Fruit fly (Drosophila melanogaster) whole organism, adult: ENCODE results near the gene Ir100a.

Experiments used
- CG11617 ChIP-seq: fragments of 200-800 bp; sonication (Bioruptor generic); optimal IDR thresholded peaks from 2 replicates; lab custom pipeline; 2017; ENCODE audit warnings: mild to moderate bottlenecking, missing biosample characterization, missing genetic modification reagents, missing genetic modification characterization
- CG12768 ChIP-seq: fragments of 200-800 bp; sonication (Bioruptor generic); optimal IDR thresholded peaks from 2 replicates; lab custom pipeline; 2017; ENCODE audit warnings: missing biosample characterization, missing genetic modification characterization, mild to moderate bottlenecking, moderate library complexity, missing genetic modification reagents
- CG14711 ChIP-seq: fragments of 200-800 bp; sonication (Bioruptor generic); optimal IDR thresholded peaks from 2 replicates; lab custom pipeline; 2018; ENCODE audit warnings: missing biosample characterization, mild to moderate bottlenecking, missing genetic modification characterization, moderate library complexity
- CG1620 ChIP-seq: fragments of 200-800 bp; sonication (Bioruptor generic); optimal IDR thresholded peaks from 2 replicates; lab custom pipeline; 2016; ENCODE audit warnings: missing biosample characterization, missing genetic modification characterization
- CG33017 ChIP-seq: fragments of 200-800 bp; sonication (Bioruptor generic); optimal IDR thresholded peaks from 2 replicates; lab custom pipeline; 2018; ENCODE audit warnings: missing biosample characterization, mild to moderate bottlenecking, missing genetic modification characterization, moderate library complexity
- CG5204 ChIP-seq: fragments of 200-800 bp; sonication (Bioruptor generic); optimal IDR thresholded peaks from 2 replicates; lab custom pipeline; 2016; ENCODE audit warnings: missing biosample characterization, missing genetic modification characterization
- CG7045 ChIP-seq: fragments of 200-800 bp; sonication (Bioruptor generic); optimal IDR thresholded peaks from 2 replicates; lab custom pipeline; 2017; ENCODE audit warnings: missing biosample characterization, mild to moderate bottlenecking, missing genetic modification characterization
- CG7101 ChIP-seq: fragments of 200-800 bp; sonication (Bioruptor generic); optimal IDR thresholded peaks from 2 replicates; lab custom pipeline; 2018; ENCODE audit warnings: missing biosample characterization, mild to moderate bottlenecking, missing genetic modification characterization, moderate library complexity
- Clk ChIP-seq: fragments of 200-800 bp; sonication (Bioruptor generic); optimal IDR thresholded peaks from 2 replicates; lab custom pipeline; 2017; ENCODE audit warnings: missing biosample characterization, missing genetic modification characterization
- Crg-1 ChIP-seq: fragments of 200-800 bp; sonication (Bioruptor generic); optimal IDR thresholded peaks from 2 replicates; lab custom pipeline; 2016; ENCODE audit warnings: missing biosample characterization, missing genetic modification characterization
- Hr96 ChIP-seq: fragments of 200-800 bp; sonication (Bioruptor generic); optimal IDR thresholded peaks from 2 replicates; lab custom pipeline; 2016; ENCODE audit warnings: missing biosample characterization, missing genetic modification characterization
- Mnt ChIP-seq: fragments of 200-800 bp; sonication (Bioruptor generic); optimal IDR thresholded peaks from 2 replicates; lab custom pipeline; 2016; ENCODE audit warnings: missing biosample characterization, mild to moderate bottlenecking, missing genetic modification characterization
- bab1 ChIP-seq: fragments of 200-800 bp; sonication (Bioruptor generic); optimal IDR thresholded peaks from 3 replicates; lab custom pipeline; 2019; ENCODE audit warnings: missing biosample characterization, mild to moderate bottlenecking, missing genetic modification characterization, moderate library complexity
- cic ChIP-seq: fragments of 200-800 bp; sonication (Bioruptor generic); optimal IDR thresholded peaks from 2 replicates; lab custom pipeline; 2017; ENCODE audit warnings: missing biosample characterization, mild to moderate bottlenecking, missing genetic modification characterization, moderate library complexity
- cnc ChIP-seq, 2 experiments: fragments of >200 bp; optimal IDR thresholded peaks; 2 replicates each; lab custom pipeline; 2017
- kay ChIP-seq: fragments of 200-800 bp; sonication (Bioruptor generic); peaks from one replicate; lab custom pipeline; 2016; ENCODE audit warnings: missing biosample characterization, missing genetic modification characterization, borderline replicate concordance
- ovo ChIP-seq: fragments of 200-800 bp; sonication (Bioruptor generic); optimal IDR thresholded peaks from 2 replicates; lab custom pipeline; 2016; ENCODE audit warnings: missing biosample characterization, missing genetic modification characterization
- pad ChIP-seq: fragments of 200-800 bp; sonication (Bioruptor generic); optimal IDR thresholded peaks from 3 replicates; lab custom pipeline; 2017; ENCODE audit warnings: missing biosample characterization, missing genetic modification characterization, mild to moderate bottlenecking, moderate library complexity, missing genetic modification reagents
- tj ChIP-seq: fragments of 200-800 bp; sonication (Bioruptor generic); optimal IDR thresholded peaks from 3 replicates; lab custom pipeline; 2017; ENCODE audit warnings: missing biosample characterization, mild to moderate bottlenecking, missing genetic modification characterization, moderate library complexity
- toe ChIP-seq: fragments of 200-800 bp; sonication (Bioruptor generic); optimal IDR thresholded peaks from 2 replicates; lab custom pipeline; 2016; ENCODE audit warnings: missing biosample characterization, missing genetic modification characterization

Ir100a gene

dm6 chr3R:31776583-31777362, 24.0 kb upstream of the Ir100a start, which contains the start of the genes CG2126 and faf:
CG2126 (minus strand) TSS chr3R:31776652.
faf (plus strand) TSS chr3R:31777020.
- TF ChIP-seq toe (GFP tag; lab: Kevin White, UChicago) (no peak), kay (GFP tag; lab: Kevin White, UChicago) (no peak), CG7045 (GFP tag; lab: Kevin White, UChicago) (peak; percentile 76), CG14711 (tag; lab: Kevin White, UChicago) (peak; percentile 99), CG12768 (GFP tag; lab: Kevin White, UChicago) (peak; percentile 64), CG5204 (no peak), bab1 (peak; percentile 77), CG33017 (tag; lab: Kevin White, UChicago) (peak; percentile 76), ovo (GFP tag; lab: Kevin White, UChicago) (peak; percentile 48), tj (GFP tag; lab: Kevin White, UChicago) (peak; percentile 47), CG11617 (peak; percentile 83), CG1620 (GFP tag; lab: Kevin White, UChicago) (peak; percentile 72), Clk (GFP tag; lab: Kevin White, UChicago) (peak; percentile 54), cnc (optimal IDR thresholded peaks at IDR 0.05; lab: Kevin White, UChicago) (no peak), CG7101 (tag; lab: Kevin White, UChicago) (peak; percentile 83), cic (GFP tag; lab: Kevin White, UChicago) (peak; percentile 29), Crg-1 (peak; percentile 66), pad (GFP tag; lab: Kevin White, UChicago) (peak; percentile 50), Hr96 (GFP tag; lab: Kevin White, UChicago) (no peak), Mnt (GFP tag; lab: Kevin White, UChicago) (peak; percentile 60)

dm6 chr3R:31777482-31778165, 23.1 kb upstream of the Ir100a start:
- TF ChIP-seq CG1620 (GFP tag; lab: Kevin White, UChicago) (no peak), kay (GFP tag; lab: Kevin White, UChicago) (peak; percentile 8), Mnt (GFP tag; lab: Kevin White, UChicago) (peak; percentile 53), Hr96 (GFP tag; lab: Kevin White, UChicago) (no peak), toe (GFP tag; lab: Kevin White, UChicago) (no peak), CG7101 (tag; lab: Kevin White, UChicago) (no peak), CG11617 (no peak), Crg-1 (no peak), cic (GFP tag; lab: Kevin White, UChicago) (peak; percentile 39)

dm6 chr3R:31793664-31794417, 6.9 kb upstream of the Ir100a start, which contains the start of the genes Mccc1 and Acf:
Mccc1 (minus strand) TSS chr3R:31793907.
Acf (plus strand) TSS chr3R:31793981.
- TF ChIP-seq bab1: peak; percentile 59
- no peak for TF ChIP-seq CG7045 (GFP tag; lab: Kevin White, UChicago)
- peak; percentile 25 for TF ChIP-seq CG11617
- peak; percentile 33 for TF ChIP-seq CG5204
- TF ChIP-seq CG1620 (GFP tag; lab: Kevin White, UChicago): peak; percentile 32
- peak; percentile 34 for TF ChIP-seq CG7101 (tag; lab: Kevin White, UChicago)
- no peak for TF ChIP-seq cnc (optimal IDR thresholded peaks at IDR 0.05; lab: Kevin White, UChicago)
- TF ChIP-seq tj (GFP tag; lab: Kevin White, UChicago): peak; percentile 35
- TF ChIP-seq Clk (GFP tag; lab: Kevin White, UChicago): no peak
- TF ChIP-seq Crg-1: peak; percentile 69
- TF ChIP-seq CG14711 (tag; lab: Kevin White, UChicago): peak; percentile 73
- TF ChIP-seq cic (GFP tag; lab: Kevin White, UChicago): no peak
- TF ChIP-seq Mnt (GFP tag; lab: Kevin White, UChicago): peak; percentile 76
- peak; percentile 89 for TF ChIP-seq ovo (GFP tag; lab: Kevin White, UChicago)
- TF ChIP-seq toe (GFP tag; lab: Kevin White, UChicago): no peak

- peak; percentile 12 for TF ChIP-seq ovo (GFP tag; lab: Kevin White, UChicago)
- peak; percentile 43 for TF ChIP-seq cic (GFP tag; lab: Kevin White, UChicago)
- TF ChIP-seq CG11617: no peak
- peak; percentile 66 for TF ChIP-seq bab1
- no peak for TF ChIP-seq Hr96 (GFP tag; lab: Kevin White, UChicago)
- peak; percentile 94 for TF ChIP-seq Mnt (GFP tag; lab: Kevin White, UChicago)
Observed at dm6 chr3R:31794457-31794856, 6.3 kb upstream of the Ir100a start.

dm6 chr3R:31805228-31805738, 4.5 kb downstream of the Ir100a start, which contains the start of the genes CG42233 and CG1971:
CG42233 (minus strand) TSS chr3R:31805278.
CG1971 (plus strand) TSS chr3R:31805468.
- peak; percentile 40 for TF ChIP-seq pad (GFP tag; lab: Kevin White, UChicago)
- TF ChIP-seq CG7045 (GFP tag; lab: Kevin White, UChicago): peak; percentile 39
- TF ChIP-seq ovo (GFP tag; lab: Kevin White, UChicago): no peak
- TF ChIP-seq bab1: peak; percentile 12
- no peak for TF ChIP-seq toe (GFP tag; lab: Kevin White, UChicago)
- TF ChIP-seq CG11617: peak; percentile 51
- no peak for TF ChIP-seq kay (GFP tag; lab: Kevin White, UChicago)
- peak; percentile 41 for TF ChIP-seq CG33017 (tag; lab: Kevin White, UChicago)
- peak; percentile 1 for TF ChIP-seq CG12768 (GFP tag; lab: Kevin White, UChicago)
- peak; percentile 37 for TF ChIP-seq CG14711 (tag; lab: Kevin White, UChicago)
- peak; percentile 59 for TF ChIP-seq Hr96 (GFP tag; lab: Kevin White, UChicago)
- TF ChIP-seq Mnt (GFP tag; lab: Kevin White, UChicago): peak; percentile 30
- TF ChIP-seq Crg-1: no peak
- no peak for TF ChIP-seq cnc (optimal IDR thresholded peaks at IDR 0.05; lab: Kevin White, UChicago)
- TF ChIP-seq CG7101 (tag; lab: Kevin White, UChicago): peak; percentile 51
- TF ChIP-seq CG5204: peak; percentile 34
- no peak for TF ChIP-seq Clk (GFP tag; lab: Kevin White, UChicago)
- TF ChIP-seq cic (GFP tag; lab: Kevin White, UChicago): no peak
- TF ChIP-seq tj (GFP tag; lab: Kevin White, UChicago): peak; percentile 15
- peak; percentile 16 for TF ChIP-seq CG1620 (GFP tag; lab: Kevin White, UChicago)
